Fruit fly (Drosophila melanogaster): Measurements from ENCODE around the gene Ogdh.

DNA sequence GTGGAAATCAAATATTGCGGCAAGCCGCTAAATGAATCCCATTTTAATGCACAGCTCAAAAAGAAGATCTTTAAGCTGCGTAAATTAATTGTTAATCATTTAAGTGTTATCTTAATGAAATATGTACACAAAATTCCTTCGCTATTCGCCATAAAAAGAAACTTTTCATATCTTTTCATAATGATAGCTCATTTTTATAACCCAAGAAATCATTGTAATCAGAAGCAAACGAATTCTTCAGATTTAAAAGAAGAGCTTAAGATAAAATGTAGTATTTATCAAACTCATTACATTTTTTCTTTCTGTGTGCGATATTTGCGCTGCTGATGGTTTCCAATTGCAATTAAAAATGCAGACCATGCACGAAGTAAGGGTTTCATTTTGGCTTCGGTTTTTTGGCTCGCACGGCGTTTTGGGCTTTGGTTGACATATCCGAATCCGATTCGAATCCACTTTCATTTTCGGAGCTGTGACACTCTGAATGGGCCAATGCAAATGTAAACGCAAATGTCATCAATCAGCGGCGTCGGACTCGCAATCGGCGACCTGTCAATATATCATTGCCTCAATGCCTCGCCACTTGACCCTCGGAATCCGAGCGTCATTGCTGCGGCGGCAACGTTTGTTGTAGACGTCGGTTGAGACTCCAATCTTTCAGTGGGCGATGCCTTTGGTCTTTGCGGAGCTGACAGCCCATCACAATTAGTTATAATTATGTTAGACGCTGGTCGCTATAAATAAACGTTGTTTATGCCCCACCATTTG is 37.0 kb upstream of the Ogdh start:
- TF ChIP-seq CTCF (optimal IDR thresholded peaks at IDR 0.05) (no peak), CG8478 (optimal IDR thresholded peaks at IDR 0.05) (no peak)

Measured in S2 (cell line).